Fruit fly (Drosophila melanogaster): ENCODE data around the gene CG7069.

DNA sequence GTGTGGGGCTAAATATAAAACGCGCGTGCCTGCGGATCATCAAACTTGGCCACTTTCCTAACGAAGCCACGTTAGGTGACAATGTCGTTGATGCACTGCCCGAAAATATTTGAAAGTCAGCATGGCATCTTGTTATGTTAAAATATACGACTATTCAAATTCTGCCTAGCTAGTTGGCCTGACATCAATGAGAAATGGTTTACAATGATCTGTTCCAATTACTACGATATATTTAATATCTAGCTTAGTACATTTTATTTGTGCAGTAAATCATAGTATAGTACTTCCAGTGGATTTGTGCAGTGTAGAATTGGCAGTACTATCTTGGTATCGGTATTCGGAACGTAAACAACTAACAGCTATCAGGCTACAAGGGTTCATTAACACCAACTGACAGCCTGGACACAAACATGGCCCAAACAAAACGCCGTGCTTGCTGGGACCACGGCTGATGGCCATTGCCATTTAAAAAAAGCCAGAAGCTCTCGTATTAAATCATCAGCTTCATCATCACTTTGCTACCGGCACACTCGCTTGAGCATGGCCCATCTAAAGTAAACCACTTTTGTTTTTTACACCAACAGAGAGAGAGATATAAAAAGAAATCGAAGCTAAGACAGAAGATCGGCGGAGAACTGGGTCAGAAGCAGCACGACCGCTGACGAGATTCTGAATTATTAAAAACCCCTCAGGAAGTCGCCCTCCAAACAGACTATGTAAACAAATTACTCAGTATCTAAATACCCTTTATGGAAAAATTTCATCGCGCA is 23.0 kb downstream of the CG7069 start:
- TF ChIP-seq CG8478 (optimal IDR thresholded peaks at IDR 0.05) (no peak), CTCF (optimal IDR thresholded peaks at IDR 0.05) (no peak)

Data from S2 (cell line).